Worm (Caenorhabditis elegans): ENCODE results near the gene tmem-17.

ce11 chrIII:7056241-7056640 lies 13.8 kb upstream of the tmem-17 start, which contains the start of gene R01H2.2:
- no peak for TF ChIP-seq tbx-8 (GFP tag; optimal IDR thresholded peaks at IDR 0.05)
- no peak for TF ChIP-seq bed-3 (GFP tag; optimal IDR thresholded peaks at IDR 0.05)
- TF ChIP-seq unc-62 (GFP tag; optimal IDR thresholded peaks at IDR 0.05), result no peak
- TF ChIP-seq snpc-4 (tag; optimal IDR thresholded peaks at IDR 0.05), result no peak
- no peak for TF ChIP-seq elt-3 (tag; optimal IDR thresholded peaks at IDR 0.05)
- TF ChIP-seq mep-1 (tag; optimal IDR thresholded peaks at IDR 0.05), result no peak
- TF ChIP-seq blmp-1 (tag; optimal IDR thresholded peaks at IDR 0.05), result no peak
- TF ChIP-seq lin-32 (GFP tag; optimal IDR thresholded peaks at IDR 0.05), result no peak
- TF ChIP-seq lin-13 (tag; optimal IDR thresholded peaks at IDR 0.05), result no peak
- no peak for TF ChIP-seq flh-1 (GFP tag; optimal IDR thresholded peaks at IDR 0.05)
- TF ChIP-seq elt-1 (tag; optimal IDR thresholded peaks at IDR 0.05; ENCODE audit: borderline replicate concordance, insufficient read depth), result no peak
- TF ChIP-seq nhr-12 (tag; optimal IDR thresholded peaks at IDR 0.05), result no peak
- TF ChIP-seq nhr-2 (tag; optimal IDR thresholded peaks at IDR 0.05), result no peak
- no peak for TF ChIP-seq nhr-76 (tag; optimal IDR thresholded peaks at IDR 0.05)
